ENCODE assay signal across 5 worm cellular contexts in the genomic region with DNA sequence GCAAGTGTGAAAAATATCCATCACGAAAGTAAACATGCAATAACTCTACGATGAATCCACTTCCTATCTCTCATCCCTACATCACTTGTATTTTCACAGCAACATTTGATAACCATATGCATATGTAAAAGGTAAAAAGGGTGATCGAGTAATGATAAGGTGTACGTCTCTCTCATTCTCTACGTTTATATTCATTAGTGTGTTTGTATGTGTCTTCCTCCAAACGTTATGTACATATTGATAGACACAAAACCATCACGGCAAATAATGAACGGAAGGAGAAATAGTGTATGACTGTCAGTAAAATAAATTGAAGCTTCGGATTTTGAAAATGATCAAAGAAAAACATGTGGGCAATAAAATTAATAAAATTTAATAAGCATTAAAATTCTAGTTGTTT.
TF ChIP-seq lines count a peak whose summit lies in the region.

No protein-coding gene starts in this region.

TF ChIP-seq in whole organism, L2 larva, 48 proteins besides CTCF, POLR2A, EP300 and RAD21:
- TF ChIP-seq mab-5 (tag; optimal IDR thresholded peaks at IDR 0.05; lab: Kevin White, UChicago) (no peak), fos-1 (tag; optimal IDR thresholded peaks at IDR 0.05; lab: Kevin White, UChicago) (peak; percentile 88)

TF ChIP-seq in whole organism, L3 larva, 47 proteins besides CTCF, POLR2A, EP300 and RAD21:
- TF ChIP-seq skn-1 (tag; optimal IDR thresholded peaks at IDR 0.05; lab: Kevin White, UChicago) (peak; percentile 5), pha-4 (tag; optimal IDR thresholded peaks at IDR 0.05; lab: Kevin White, UChicago) (peak; percentile 75), pqm-1 (tag; optimal IDR thresholded peaks at IDR 0.05; lab: Kevin White, UChicago) (peak; percentile 49), elt-2 (tag; optimal IDR thresholded peaks at IDR 0.05; lab: Kevin White, UChicago) (peak; percentile 55), zag-1 (tag; optimal IDR thresholded peaks at IDR 0.05; lab: Kevin White, UChicago) (no peak), ZK546.5 (tag; optimal IDR thresholded peaks at IDR 0.05; lab: Kevin White, UChicago) (no peak)

TF ChIP-seq in whole organism, L4 larva, 104 proteins besides CTCF, POLR2A, EP300 and RAD21:
- TF ChIP-seq ceh-82 (tag; optimal IDR thresholded peaks at IDR 0.05; lab: Kevin White, UChicago) (no peak), ZK546.5 (tag; optimal IDR thresholded peaks at IDR 0.05; lab: Kevin White, UChicago) (no peak), dmd-9 (GFP tag; IDR thresholded peaks at IDR 0.05; lab: Robert Waterston, UW) (no peak), ctbp-1 (GFP tag; IDR thresholded peaks at IDR 0.05; lab: Robert Waterston, UW) (no peak), lin-29 (GFP tag; IDR thresholded peaks at IDR 0.05; lab: Robert Waterston, UW) (no peak), aly-2 (tag; optimal IDR thresholded peaks at IDR 0.05; lab: Kevin White, UChicago) (no peak), lin-39 (tag; optimal IDR thresholded peaks at IDR 0.05; lab: Kevin White, UChicago) (no peak), pqm-1 (tag; optimal IDR thresholded peaks at IDR 0.05; lab: Kevin White, UChicago) (peak; percentile 79), lim-7 (GFP tag; IDR thresholded peaks at IDR 0.05; lab: Robert Waterston, UW) (no peak), Y75B8A.6 (GFP tag; IDR thresholded peaks at IDR 0.05; lab: Robert Waterston, UW) (no peak), saeg-2 (GFP tag; IDR thresholded peaks at IDR 0.05; lab: Robert Waterston, UW) (no peak), nhr-237 (tag; optimal IDR thresholded peaks at IDR 0.05; lab: Kevin White, UChicago) (no peak), zfp-3 (GFP tag; conservative IDR thresholded peaks at IDR 0.05; lab: Robert Waterston, UW) (no peak), T26A8.4 (GFP tag; IDR thresholded peaks at IDR 0.05; lab: Robert Waterston, UW) (no peak), hlh-30 (tag; optimal IDR thresholded peaks at IDR 0.05; lab: Kevin White, UChicago; ENCODE audit: insufficient read depth) (no peak), Y105C5A.15 (GFP tag; IDR thresholded peaks at IDR 0.05; lab: Robert Waterston, UW) (no peak), daf-19 (GFP tag; conservative IDR thresholded peaks at IDR 0.05; lab: Robert Waterston, UW) (no peak), dmd-8 (GFP tag; IDR thresholded peaks at IDR 0.05; lab: Robert Waterston, UW) (no peak), nhr-41 (GFP tag; IDR thresholded peaks at IDR 0.05; lab: Robert Waterston, UW) (no peak), daf-16 (GFP tag; optimal IDR thresholded peaks at IDR 0.05; lab: Kevin White, UChicago) (no peak), daf-16 (tag; optimal IDR thresholded peaks at IDR 0.05; lab: Kevin White, UChicago) (peak; percentile 47), nhr-10 (tag; optimal IDR thresholded peaks at IDR 0.05; lab: Kevin White, UChicago) (no peak), nhr-28 (tag; optimal IDR thresholded peaks at IDR 0.05; lab: Kevin White, UChicago) (peak; percentile 78), duxl-1 (tag; optimal IDR thresholded peaks at IDR 0.05; lab: Kevin White, UChicago; ENCODE audit: poor library complexity) (no peak), php-3 (GFP tag; IDR thresholded peaks at IDR 0.05; lab: Robert Waterston, UW) (no peak), daf-8 (GFP tag; IDR thresholded peaks at IDR 0.05; lab: Robert Waterston, UW) (no peak), nhr-6 (tag; optimal IDR thresholded peaks at IDR 0.05; lab: Kevin White, UChicago) (peak; percentile 0), nhr-77 (tag; optimal IDR thresholded peaks at IDR 0.05; lab: Kevin White, UChicago) (no peak)

TF ChIP-seq in whole organism, late embryonic, 69 proteins besides CTCF, POLR2A, EP300 and RAD21:
- TF ChIP-seq tbx-2 (tag; optimal IDR thresholded peaks at IDR 0.05; lab: Kevin White, UChicago) (peak; percentile 24), elt-2 (tag; optimal IDR thresholded peaks at IDR 0.05; lab: Kevin White, UChicago) (peak; percentile 40), ceh-45 (GFP tag; IDR thresholded peaks at IDR 0.05; lab: Robert Waterston, UW) (no peak)

TF ChIP-seq in whole organism, young adult, 124 proteins besides CTCF, POLR2A, EP300 and RAD21:
- TF ChIP-seq nhr-80 (tag; optimal IDR thresholded peaks at IDR 0.05; lab: Kevin White, UChicago) (peak; percentile 65), hsf-1 (GFP tag; IDR thresholded peaks at IDR 0.05; lab: Robert Waterston, UW) (no peak)
TF ChIP-seq in whole organism, young adult: peak in this region for 1.
